Worm (Caenorhabditis elegans) whole organism, L3 larva: ENCODE measurements around the gene cnnm-2.

Source experiments
- R02D3.7 ChIP-seq: fragments of 150-350 bp; optimal IDR thresholded peaks from 2 replicates; lab custom pipeline; 2014; ENCODE audit warnings: missing biosample characterization, missing genetic modification characterization
- ama-1 ChIP-seq: fragments of 150-350 bp; optimal IDR thresholded peaks from 2 replicates; lab custom pipeline; 2018
- ceh-16 ChIP-seq: sonication (generic microtip); optimal IDR thresholded peaks from 2 replicates; lab custom pipeline; 2017; ENCODE audit warnings: missing biosample characterization, missing genetic modification characterization
- ceh-82 ChIP-seq: fragments of 150-350 bp; optimal IDR thresholded peaks from 2 replicates; lab custom pipeline; 2014; ENCODE audit warnings: missing biosample characterization, missing genetic modification characterization
- ceh-9 ChIP-seq: sonication (generic microtip); optimal IDR thresholded peaks from 2 replicates; lab custom pipeline; 2018; ENCODE audit warnings: missing biosample characterization, missing genetic modification characterization
- egl-5 ChIP-seq: fragments of 150-350 bp; optimal IDR thresholded peaks from 2 replicates; lab custom pipeline; 2017; ENCODE audit warnings: missing biosample characterization, missing genetic modification reagents, missing genetic modification characterization, inconsistent platforms
- elt-1 ChIP-seq: fragments of 150-350 bp; optimal IDR thresholded peaks from 2 replicates; lab custom pipeline; 2014; ENCODE audit warnings: missing biosample characterization, missing genetic modification characterization
- elt-2 ChIP-seq: sonication (generic microtip); optimal IDR thresholded peaks from 2 replicates; lab custom pipeline; 2016; ENCODE audit warnings: missing genetic modification reagents, mild to moderate bottlenecking, missing genetic modification characterization, missing compliant biosample characterization
- elt-3 ChIP-seq, 3 experiments: fragments of 150-350 bp in 1 of 3; sonication (generic microtip) in 2 of 3; optimal IDR thresholded peaks; 2 replicates in 2 of 3; 4 replicates in 1 of 3; lab custom pipeline; 2014 to 2017; ENCODE audit warnings: missing biosample characterization in 3 of 3, missing genetic modification characterization in 3 of 3
- fkh-10 ChIP-seq: sonication (generic microtip); optimal IDR thresholded peaks from 2 replicates; lab custom pipeline; 2017; ENCODE audit warnings: missing biosample characterization, missing genetic modification reagents, missing genetic modification characterization
- fos-1 ChIP-seq: fragments of 150-350 bp; optimal IDR thresholded peaks from 2 replicates; lab custom pipeline; 2014; ENCODE audit warnings: missing biosample characterization, missing genetic modification characterization
- hmg-11 ChIP-seq: sonication (generic microtip); optimal IDR thresholded peaks from 2 replicates; lab custom pipeline; 2016; ENCODE audit warnings: missing genetic modification characterization, missing compliant biosample characterization
- jun-1 ChIP-seq: fragments of 150-350 bp; optimal IDR thresholded peaks from 2 replicates; lab custom pipeline; 2014; ENCODE audit warnings: missing biosample characterization, missing genetic modification reagents, missing genetic modification characterization
- lin-39 ChIP-seq: fragments of 150-350 bp; optimal IDR thresholded peaks from 2 replicates; lab custom pipeline; 2018; ENCODE audit warnings: missing biosample characterization, missing genetic modification reagents, missing genetic modification characterization
- lsy-12 ChIP-seq: sonication (generic microtip); optimal IDR thresholded peaks from 2 replicates; lab custom pipeline; 2016; ENCODE audit warnings: mild to moderate bottlenecking, missing genetic modification characterization, missing compliant biosample characterization
- nfya-1 ChIP-seq: sonication (generic microtip); optimal IDR thresholded peaks from 2 replicates; lab custom pipeline; 2017; ENCODE audit warnings: missing genetic modification characterization, mild to moderate bottlenecking, missing compliant biosample characterization, antibody characterized with exemption, moderate library complexity; ENCODE audit not compliant: insufficient read depth
- nhr-11 ChIP-seq: fragments of 150-350 bp; optimal IDR thresholded peaks from 2 replicates; lab custom pipeline; 2014; ENCODE audit warnings: missing biosample characterization, missing genetic modification characterization
- nhr-12 ChIP-seq: fragments of 150-350 bp; optimal IDR thresholded peaks from 2 replicates; lab custom pipeline; 2014; ENCODE audit warnings: missing biosample characterization, missing genetic modification characterization
- nhr-23 ChIP-seq: fragments of 150-350 bp; optimal IDR thresholded peaks from 2 replicates; lab custom pipeline; 2014; ENCODE audit warnings: missing biosample characterization, missing genetic modification reagents, missing genetic modification characterization
- nhr-237 ChIP-seq: fragments of 150-350 bp; optimal IDR thresholded peaks from 2 replicates; lab custom pipeline; 2014; ENCODE audit warnings: missing biosample characterization, missing genetic modification characterization
- nhr-25 ChIP-seq: sonication (generic microtip); optimal IDR thresholded peaks from 2 replicates; lab custom pipeline; 2017; ENCODE audit warnings: missing biosample characterization, missing genetic modification characterization
- nhr-28 ChIP-seq: fragments of 150-350 bp; optimal IDR thresholded peaks from 2 replicates; lab custom pipeline; 2014; ENCODE audit warnings: missing biosample characterization, missing genetic modification characterization
- nhr-43 ChIP-seq: sonication (generic microtip); optimal IDR thresholded peaks from 2 replicates; lab custom pipeline; 2016; ENCODE audit warnings: mild to moderate bottlenecking, missing genetic modification characterization, missing compliant biosample characterization; ENCODE audit not compliant: poor library complexity, severe bottlenecking
- nhr-67 ChIP-seq: fragments of 150-350 bp; optimal IDR thresholded peaks from 2 replicates; lab custom pipeline; 2014; ENCODE audit warnings: missing biosample characterization, missing genetic modification characterization
- nhr-76 ChIP-seq: fragments of 150-350 bp; sonication (generic microtip); optimal IDR thresholded peaks from 5 replicates; lab custom pipeline; 2014; ENCODE audit warnings: missing biosample characterization, missing genetic modification characterization
- nhr-77 ChIP-seq: fragments of 150-350 bp; optimal IDR thresholded peaks from 2 replicates; lab custom pipeline; 2014; ENCODE audit warnings: missing biosample characterization, missing genetic modification characterization
- pha-4 ChIP-seq: fragments of 150-350 bp; optimal IDR thresholded peaks from 2 replicates; lab custom pipeline; 2014; ENCODE audit warnings: missing biosample characterization, missing genetic modification reagents, missing genetic modification characterization
- sea-2 ChIP-seq: fragments of 150-350 bp; sonication (generic microtip); optimal IDR thresholded peaks from 4 replicates; lab custom pipeline; 2014; ENCODE audit warnings: missing biosample characterization, missing genetic modification reagents, missing genetic modification characterization
- skn-1 ChIP-seq: fragments of 150-350 bp; optimal IDR thresholded peaks from 2 replicates; lab custom pipeline; 2014; ENCODE audit warnings: missing biosample characterization, missing genetic modification characterization
- snpc-4 ChIP-seq: fragments of 150-350 bp; optimal IDR thresholded peaks from 2 replicates; lab custom pipeline; 2014; ENCODE audit warnings: missing biosample characterization, missing genetic modification characterization
- zag-1 ChIP-seq: fragments of 150-350 bp; optimal IDR thresholded peaks from 2 replicates; lab custom pipeline; 2014; ENCODE audit warnings: missing biosample characterization, missing genetic modification characterization
- ztf-4 ChIP-seq: fragments of 150-350 bp; optimal IDR thresholded peaks from 2 replicates; lab custom pipeline; 2014; ENCODE audit warnings: missing biosample characterization, missing genetic modification characterization

The cnnm-2 gene

DNA sequence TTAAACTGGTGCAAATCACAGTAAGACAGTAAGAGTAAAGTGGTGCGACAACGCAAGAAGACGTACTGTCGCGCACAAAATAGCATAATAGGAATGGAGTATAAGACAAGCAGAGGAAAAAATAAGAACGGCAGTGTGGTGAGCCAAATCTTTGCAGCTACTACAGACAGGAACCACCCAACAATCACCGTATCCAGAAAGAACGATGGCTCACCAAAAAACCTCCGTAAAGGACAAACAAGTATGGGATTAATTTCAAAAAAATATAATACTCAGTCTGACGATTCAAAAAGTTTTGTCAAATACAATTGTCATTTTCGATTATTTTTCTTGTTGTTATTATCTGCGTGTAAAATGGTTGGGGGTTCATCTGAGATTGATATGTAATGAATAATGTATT is 42.5 kb downstream of the cnnm-2 start:
- TF ChIP-seq hmg-11: no peak
- TF ChIP-seq ama-1 (lab: Kevin White, UChicago): no peak
- TF ChIP-seq nhr-28: no peak
- TF ChIP-seq nhr-25 (tag; lab: Kevin White, UChicago): no peak
- no peak for TF ChIP-seq fos-1 (tag; lab: Kevin White, UChicago)
- no peak for TF ChIP-seq lin-39
- no peak for TF ChIP-seq ceh-9
- no peak for TF ChIP-seq sea-2
- TF ChIP-seq ceh-82: no peak
- no peak for TF ChIP-seq nhr-11 (tag; lab: Kevin White, UChicago)
- no peak for TF ChIP-seq zag-1
- no peak for TF ChIP-seq R02D3.7 (tag; lab: Kevin White, UChicago)
- TF ChIP-seq snpc-4 (tag; lab: Kevin White, UChicago): no peak
- no peak for TF ChIP-seq nhr-67 (tag; lab: Kevin White, UChicago)
- no peak for TF ChIP-seq fkh-10
- no peak for TF ChIP-seq nhr-237 (tag; lab: Kevin White, UChicago)
- no peak for TF ChIP-seq nhr-77 (tag; lab: Kevin White, UChicago)
- no peak for TF ChIP-seq ztf-4

DNA sequence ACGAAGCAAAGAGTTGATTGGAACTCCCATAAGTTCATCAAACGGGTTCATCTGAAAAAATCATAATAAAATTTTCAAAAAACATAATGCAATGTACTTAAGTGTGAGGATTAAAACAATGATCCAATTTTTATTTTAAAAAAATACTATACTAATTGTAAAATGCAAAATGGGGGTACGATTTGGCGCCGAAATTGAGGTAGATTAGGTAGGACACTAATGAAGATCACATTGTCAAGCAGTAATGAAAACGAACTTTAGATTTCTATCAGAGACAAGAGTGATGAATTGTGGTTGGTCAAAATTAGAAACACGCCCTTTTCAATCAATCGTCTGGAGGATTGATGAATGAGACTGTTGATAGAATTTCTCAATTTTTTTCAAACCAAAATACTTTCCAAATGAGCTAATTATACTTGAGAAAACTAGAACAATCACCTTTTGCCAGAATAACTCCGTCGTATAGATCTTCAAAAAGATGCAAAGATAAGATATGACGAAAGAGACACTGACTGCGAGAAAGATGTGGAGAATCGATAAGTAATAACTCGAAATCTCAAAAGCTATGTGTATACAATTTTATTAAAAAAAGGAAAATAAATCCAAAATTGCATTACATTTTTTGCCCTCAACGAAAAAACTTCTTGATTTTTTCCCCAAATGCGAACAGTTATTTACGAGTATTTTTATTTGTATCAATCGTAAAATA is 46.2 kb downstream of the cnnm-2 start, which contains the start of gene C06E2.5:
C06E2.5 (minus strand) TSS at position 51 of the 709 bp plus-strand sequence.
- TF ChIP-seq nhr-23 (tag; lab: Kevin White, UChicago) (peak; percentile 16), elt-3 (tag; optimal IDR thresholded peaks at IDR 0.05; lab: Kevin White, UChicago) (no peak), jun-1 (tag; lab: Kevin White, UChicago) (no peak), nhr-237 (tag; lab: Kevin White, UChicago) (no peak), ceh-82 (no peak), elt-1 (tag; lab: Kevin White, UChicago) (peak; percentile 95), snpc-4 (tag; lab: Kevin White, UChicago) (no peak), sea-2 (no peak), nhr-25 (tag; lab: Kevin White, UChicago) (no peak), ceh-16 (tag; lab: Kevin White, UChicago) (no peak), R02D3.7 (tag; lab: Kevin White, UChicago) (no peak), nhr-76 (tag; lab: Kevin White, UChicago) (no peak), egl-5 (tag; lab: Kevin White, UChicago) (no peak), nfya-1 (tag; lab: Kevin White, UChicago) (no peak)

- TF ChIP-seq pha-4 (tag; lab: Kevin White, UChicago) (peak; percentile 15), hmg-11 (no peak), nhr-25 (tag; lab: Kevin White, UChicago) (no peak)
Measured at ce11 chrX:8859538-8859937, 47.6 kb downstream of the cnnm-2 start.

DNA sequence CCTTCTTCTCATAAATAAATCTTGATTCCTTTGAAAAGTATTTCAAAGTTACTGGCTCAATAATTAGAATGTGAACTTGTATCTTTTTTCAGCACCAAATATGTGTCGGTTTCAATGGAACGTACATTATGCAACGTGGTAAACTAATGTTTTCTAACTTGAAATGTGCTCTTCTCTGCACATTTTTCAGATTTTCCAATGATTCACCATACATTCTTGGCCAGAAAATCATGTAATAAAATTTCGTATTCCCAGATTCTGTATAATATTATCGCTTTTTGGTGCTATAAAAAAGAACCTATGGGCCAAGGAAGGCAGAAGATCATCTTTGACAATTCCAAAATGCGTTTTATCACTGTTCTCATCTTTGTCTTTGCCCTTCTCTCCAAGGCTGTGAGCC is 49.1 kb downstream of the cnnm-2 start, which contains the start of gene C06E2.9:
C06E2.9 (plus strand) TSS at position 301 of the 400 bp plus-strand sequence.
- TF ChIP-seq elt-1 (tag; lab: Kevin White, UChicago) (peak; percentile 9), skn-1 (tag; lab: Kevin White, UChicago) (no peak), nhr-43 (tag; lab: Kevin White, UChicago) (no peak), elt-2 (tag; lab: Kevin White, UChicago) (no peak), nhr-12 (tag; lab: Kevin White, UChicago) (no peak), lsy-12 (tag; lab: Kevin White, UChicago) (no peak)
- TF ChIP-seq, all 47 proteins: peak for 1
